Fruit fly (Drosophila melanogaster) whole organism, embryonic: ENCODE data around the gene CG13623.

Experiments
- ATbp ChIP-seq: fragments of 200-800 bp; sonication (Bioruptor generic); optimal IDR thresholded peaks from 2 replicates; lab custom pipeline; 2017; ENCODE audit warnings: missing biosample characterization, mild to moderate bottlenecking, missing genetic modification characterization, missing genetic modification reagents
- Abd-B ChIP-seq: fragments of 200-800 bp; sonication (Bioruptor generic); optimal IDR thresholded peaks from 2 replicates; lab custom pipeline; 2018; ENCODE audit warnings: missing biosample characterization, mild to moderate bottlenecking, missing genetic modification characterization, moderate library complexity
- B-H2 ChIP-seq: fragments of 200-800 bp; sonication (Bioruptor generic); optimal IDR thresholded peaks from 2 replicates; lab custom pipeline; 2018; ENCODE audit warnings: missing biosample characterization, mild to moderate bottlenecking, missing genetic modification characterization
- Bdp1 ChIP-seq: fragments of 200-800 bp; sonication (Bioruptor generic); optimal IDR thresholded peaks from 3 replicates; lab custom pipeline; 2016; ENCODE audit warnings: missing biosample characterization, missing genetic modification characterization
- BtbVII ChIP-seq: fragments of 200-800 bp; sonication (Bioruptor generic); optimal IDR thresholded peaks from 3 replicates; lab custom pipeline; 2017; ENCODE audit warnings: missing biosample characterization, mild to moderate bottlenecking, missing genetic modification characterization
- CG11093 ChIP-seq: fragments of 200-800 bp; sonication (Bioruptor generic); IDR thresholded peaks from 3 replicates; pipeline ENCODE4 v1.3.6; 2022; ENCODE audit warnings: missing biosample characterization, missing genetic modification characterization
- CG11398 ChIP-seq: fragments of 200-800 bp; sonication (Bioruptor generic); optimal IDR thresholded peaks from 2 replicates; lab custom pipeline; 2016; ENCODE audit warnings: missing biosample characterization, missing genetic modification characterization
- CG13296 ChIP-seq: fragments of 200-800 bp; sonication (Bioruptor generic); optimal IDR thresholded peaks from 3 replicates; lab custom pipeline; 2018; ENCODE audit warnings: missing biosample characterization, mild to moderate bottlenecking, missing genetic modification characterization
- CG14667 ChIP-seq: fragments of 200-800 bp; sonication (Bioruptor generic); IDR thresholded peaks from 2 replicates; pipeline ENCODE4 v1.3.6; 2022; ENCODE audit warnings: missing biosample characterization, missing genetic modification characterization
- CG17829 ChIP-seq: fragments of 200-800 bp; optimal IDR thresholded peaks from 2 replicates; lab custom pipeline; 2019; ENCODE audit warnings: missing biosample characterization, mild to moderate bottlenecking, missing genetic modification characterization, moderate library complexity
- CG2712 ChIP-seq: fragments of 200-800 bp; optimal IDR thresholded peaks from 3 replicates; lab custom pipeline; 2019; ENCODE audit warnings: missing biosample characterization, mild to moderate bottlenecking, missing genetic modification characterization, moderate library complexity
- CG31365 ChIP-seq: fragments of 200-800 bp; sonication (Bioruptor generic); optimal IDR thresholded peaks from 2 replicates; lab custom pipeline; 2018; ENCODE audit warnings: missing biosample characterization, mild to moderate bottlenecking, missing genetic modification characterization
- CG3726 ChIP-seq: fragments of 200-800 bp; sonication (Bioruptor generic); IDR thresholded peaks from 3 replicates; pipeline ENCODE4, ENCODE4 v1.3.6; 2022; ENCODE audit warnings: missing biosample characterization, missing genetic modification characterization
- CG5953 ChIP-seq: fragments of 200-800 bp; sonication (Bioruptor generic); IDR thresholded peaks from 2 replicates; pipeline ENCODE4 v1.3.6; 2022; ENCODE audit warnings: missing biosample characterization, missing genetic modification characterization
- CG7372 ChIP-seq: fragments of 200-800 bp; sonication (Bioruptor generic); IDR thresholded peaks from 2 replicates; pipeline ENCODE4 v1.3.6; 2022; ENCODE audit warnings: missing biosample characterization, missing genetic modification characterization
- CG7928 ChIP-seq: fragments of 200-800 bp; sonication (Bioruptor generic); optimal IDR thresholded peaks from 2 replicates; lab custom pipeline; 2017; ENCODE audit warnings: missing biosample characterization, mild to moderate bottlenecking, missing genetic modification characterization
- CG8281 ChIP-seq: fragments of 200-800 bp; sonication (Bioruptor generic); optimal IDR thresholded peaks from 2 replicates; lab custom pipeline; 2018; ENCODE audit warnings: missing biosample characterization, mild to moderate bottlenecking, missing genetic modification characterization, moderate library complexity
- CG9215 ChIP-seq: fragments of 200-800 bp; sonication (Bioruptor generic); IDR thresholded peaks from 2 replicates; pipeline ENCODE4 v1.3.6; 2022; ENCODE audit warnings: missing biosample characterization, missing genetic modification characterization
- D19B ChIP-seq: fragments of 200-800 bp; sonication (Bioruptor generic); optimal IDR thresholded peaks from 2 replicates; lab custom pipeline; 2017; ENCODE audit warnings: missing biosample characterization, mild to moderate bottlenecking, missing genetic modification characterization
- Gug ChIP-seq: fragments of 200-800 bp; sonication (Bioruptor generic); IDR thresholded peaks from 4 replicates; pipeline ENCODE4 v1.3.6; 2022; ENCODE audit warnings: missing biosample characterization, missing genetic modification characterization
- H15 ChIP-seq: fragments of 200-800 bp; sonication (Bioruptor generic); IDR thresholded peaks from 3 replicates; pipeline ENCODE4 v1.3.6; 2022; ENCODE audit warnings: missing biosample characterization, missing genetic modification characterization
- HLH4C ChIP-seq: fragments of 200-800 bp; sonication (Bioruptor generic); IDR thresholded peaks from 3 replicates; pipeline ENCODE4 v1.3.6; 2022; ENCODE audit warnings: missing biosample characterization, missing genetic modification characterization; ENCODE audit not compliant: partially characterized antibody
- HLH54F ChIP-seq: fragments of 200-800 bp; sonication (Bioruptor generic); optimal IDR thresholded peaks from 3 replicates; lab custom pipeline; 2016; ENCODE audit warnings: missing biosample characterization, missing genetic modification characterization
- HmgD ChIP-seq: fragments of 200-800 bp; sonication (Bioruptor generic); optimal IDR thresholded peaks from 3 replicates; lab custom pipeline; 2016; ENCODE audit warnings: missing biosample characterization, missing genetic modification characterization
- Hmr ChIP-seq: fragments of 200-800 bp; sonication (Bioruptor generic); optimal IDR thresholded peaks from 3 replicates; lab custom pipeline; 2017; ENCODE audit warnings: mild to moderate bottlenecking, missing biosample characterization, missing genetic modification reagents, missing genetic modification characterization
- Sox102F ChIP-seq: fragments of 200-800 bp; sonication (Bioruptor generic); optimal IDR thresholded peaks from 2 replicates; lab custom pipeline; 2018; ENCODE audit warnings: missing biosample characterization, mild to moderate bottlenecking, missing genetic modification characterization, moderate library complexity
- Trl ChIP-seq, 3 experiments: fragments of >200 bp in 2 of 3; fragments of 200-800 bp in 1 of 3; sonication (Bioruptor generic) in 1 of 3; optimal IDR thresholded peaks; 2 replicates in 1 of 3; 3 replicates in 2 of 3; lab custom pipeline; 2016 to 2017; ENCODE audit warnings: missing biosample characterization in 1 of 3, missing genetic modification characterization in 1 of 3
- ash1 ChIP-seq: fragments of 200-800 bp; sonication (Bioruptor generic); optimal IDR thresholded peaks from 2 replicates; lab custom pipeline; 2018; ENCODE audit warnings: missing biosample characterization, mild to moderate bottlenecking, missing genetic modification characterization
- cg ChIP-seq: fragments of 200-800 bp; sonication (Bioruptor generic); optimal IDR thresholded peaks from 3 replicates; lab custom pipeline; 2019; ENCODE audit warnings: missing biosample characterization, mild to moderate bottlenecking, missing genetic modification characterization, moderate library complexity
- chn ChIP-seq: fragments of 200-800 bp; sonication (Bioruptor generic); optimal IDR thresholded peaks from 2 replicates; lab custom pipeline; 2016; ENCODE audit warnings: missing biosample characterization, missing genetic modification characterization
- dan ChIP-seq: fragments of 200-800 bp; sonication (Bioruptor generic); IDR thresholded peaks from 2 replicates; pipeline ENCODE4 v1.3.6; 2022; ENCODE audit warnings: missing biosample characterization, missing genetic modification characterization
- dpn ChIP-seq, 2 experiments: fragments of 200-800 bp; sonication (Bioruptor generic); optimal IDR thresholded peaks; 3 replicates each; lab custom pipeline; 2016; ENCODE audit warnings: missing biosample characterization in 2 of 2, missing genetic modification characterization in 2 of 2
- eve ChIP-seq, 2 experiments: fragments of >200 bp; optimal IDR thresholded peaks; 2 replicates each; lab custom pipeline; 2017; ENCODE audit warnings: missing biosample characterization in 2 of 2, missing genetic modification characterization in 2 of 2
- gce ChIP-seq: fragments of 200-800 bp; sonication (Bioruptor generic); IDR thresholded peaks from 3 replicates; pipeline ENCODE4 v1.3.6; 2022; ENCODE audit warnings: missing biosample characterization, missing genetic modification characterization
- gfzf ChIP-seq: fragments of 200-800 bp; sonication (Bioruptor generic); optimal IDR thresholded peaks from 2 replicates; lab custom pipeline; 2016; ENCODE audit warnings: missing biosample characterization, mild to moderate bottlenecking, missing genetic modification characterization, moderate library complexity
- grn ChIP-seq: fragments of 200-800 bp; sonication (Bioruptor generic); optimal IDR thresholded peaks from 3 replicates; lab custom pipeline; 2017; ENCODE audit warnings: missing biosample characterization, missing genetic modification characterization
- gro ChIP-seq: fragments of 200-800 bp; sonication (Bioruptor generic); optimal IDR thresholded peaks from 2 replicates; lab custom pipeline; 2016; ENCODE audit warnings: missing biosample characterization, missing genetic modification characterization
- nmo ChIP-seq: fragments of 200-800 bp; sonication (Bioruptor generic); optimal IDR thresholded peaks from 2 replicates; lab custom pipeline; 2018; ENCODE audit warnings: missing biosample characterization, mild to moderate bottlenecking, missing genetic modification characterization, moderate library complexity
- nom ChIP-seq: fragments of 200-800 bp; sonication (Bioruptor generic); optimal IDR thresholded peaks from 2 replicates; lab custom pipeline; 2017; ENCODE audit warnings: missing biosample characterization, missing genetic modification characterization, mild to moderate bottlenecking, moderate library complexity, missing genetic modification reagents
- p53 ChIP-seq: fragments of 200-800 bp; sonication (Bioruptor generic); optimal IDR thresholded peaks from 2 replicates; lab custom pipeline; 2016; ENCODE audit warnings: missing biosample characterization, missing genetic modification characterization
- pan ChIP-seq, 4 experiments: fragments of >200 bp in 3 of 4; fragments of 200-800 bp in 1 of 4; sonication (Bioruptor generic) in 1 of 4; optimal IDR thresholded peaks in 3 of 4; IDR thresholded peaks in 1 of 4; 2 replicates each; pipeline versions ENCODE4 v1.3.6 to Lab custom; 2017 to 2022; ENCODE audit warnings: missing biosample characterization in 2 of 4, missing genetic modification characterization in 2 of 4, mixed read lengths in 1 of 4
- pfk ChIP-seq: fragments of 200-800 bp; sonication (Bioruptor generic); optimal IDR thresholded peaks from 2 replicates; lab custom pipeline; 2018; ENCODE audit warnings: missing biosample characterization, mild to moderate bottlenecking, missing genetic modification characterization, moderate library complexity
- pum ChIP-seq: fragments of 200-800 bp; sonication (Bioruptor generic); optimal IDR thresholded peaks from 2 replicates; lab custom pipeline; 2016; ENCODE audit warnings: missing biosample characterization, missing genetic modification characterization
- sd ChIP-seq: fragments of 200-800 bp; sonication (Bioruptor generic); optimal IDR thresholded peaks from 3 replicates; lab custom pipeline; 2018; ENCODE audit warnings: missing biosample characterization, mild to moderate bottlenecking, missing genetic modification characterization, moderate library complexity
- shn ChIP-seq: fragments of 200-800 bp; sonication (Bioruptor generic); optimal IDR thresholded peaks from 3 replicates; lab custom pipeline; 2016; ENCODE audit warnings: missing biosample characterization, missing genetic modification characterization
- sisA ChIP-seq: fragments of 200-800 bp; sonication (Bioruptor generic); IDR thresholded peaks from 2 replicates; pipeline ENCODE4 v1.3.6; 2022; ENCODE audit warnings: missing biosample characterization, missing genetic modification characterization
- slp2 ChIP-seq: fragments of 200-800 bp; sonication (Bioruptor generic); optimal IDR thresholded peaks from 2 replicates; lab custom pipeline; 2016; ENCODE audit warnings: missing biosample characterization, missing genetic modification characterization
- sob ChIP-seq: fragments of 200-800 bp; sonication (Bioruptor generic); IDR thresholded peaks from 2 replicates; pipeline ENCODE4 v1.3.6; 2022; ENCODE audit warnings: missing biosample characterization, missing genetic modification characterization
- trem ChIP-seq: fragments of 200-800 bp; optimal IDR thresholded peaks from 3 replicates; lab custom pipeline; 2019; ENCODE audit warnings: missing biosample characterization, mild to moderate bottlenecking, missing genetic modification characterization, moderate library complexity
- z ChIP-seq: fragments of 200-800 bp; sonication (Bioruptor generic); IDR thresholded peaks from 3 replicates; pipeline ENCODE4 v1.3.6; 2022; ENCODE audit warnings: missing biosample characterization, missing genetic modification characterization

Gene CG13623

dm6 chr3R:24565748-24566239 lies 35.4 kb upstream of the CG13623 start (continued):
- TF ChIP-seq slp2 (GFP tag; lab: Kevin White, UChicago): no peak
- TF ChIP-seq CG17829: peak; percentile 17
- TF ChIP-seq pan (optimal IDR thresholded peaks at IDR 0.05; lab: Kevin White, UChicago): no peak
- peak in 1 of 2 experiments; percentile 39 for TF ChIP-seq pan (GFP tag; optimal IDR thresholded peaks at IDR 0.05 in 1 of 2, IDR thresholded peaks at IDR 0.05 in 1 of 2)
- TF ChIP-seq CG8281 (tag; lab: Kevin White, UChicago): no peak
- TF ChIP-seq dan (GFP tag; lab: Robert Waterston, UW): no peak
- no peak for TF ChIP-seq p53 (GFP tag; lab: Kevin White, UChicago)
- no peak for TF ChIP-seq gfzf (GFP tag; lab: Kevin White, UChicago)
- peak; percentile 93 for TF ChIP-seq sd (tag; lab: Kevin White, UChicago)
- peak in 1 of 2 experiments; percentile 71 for TF ChIP-seq eve (GFP tag; optimal IDR thresholded peaks at IDR 0.05; lab: Kevin White, UChicago)
- peak; percentile 84 for TF ChIP-seq BtbVII
- TF ChIP-seq Trl (optimal IDR thresholded peaks at IDR 0.05; lab: Kevin White, UChicago): peak; percentile 91 to 100
- TF ChIP-seq Trl (GFP tag; optimal IDR thresholded peaks at IDR 0.05; lab: Kevin White, UChicago): peak; percentile 68
- TF ChIP-seq sob (GFP tag; lab: Robert Waterston, UW): 0 out of 2 replicates have a peak, but pooled peaks have one; percentile 60
- TF ChIP-seq CG3726 (GFP tag; lab: Robert Waterston, UW): no peak; the same call in 2 of the 3 replicates
- peak; percentile 49 for TF ChIP-seq grn (GFP tag; lab: Kevin White, UChicago)
- TF ChIP-seq H15: 0 out of 3 replicates have a peak, but pooled peaks have one; percentile 40
- TF ChIP-seq CG5953: peak; percentile 58
- TF ChIP-seq sisA: no peak
- TF ChIP-seq CG2712: peak; percentile 47
- TF ChIP-seq gce (GFP tag; lab: Robert Waterston, UW): peak; percentile 57; the same call in 1 of the 3 replicates
- TF ChIP-seq CG7928 (GFP tag; lab: Kevin White, UChicago): no peak
- TF ChIP-seq z: peak; percentile 51; the same call in 1 of the 3 replicates
- no peak for TF ChIP-seq Abd-B (GFP tag; lab: Kevin White, UChicago)
- no peak for TF ChIP-seq pum (GFP tag; lab: Kevin White, UChicago)
- no peak for TF ChIP-seq chn
- TF ChIP-seq D19B (GFP tag; lab: Kevin White, UChicago): no peak
- TF ChIP-seq CG7372 (GFP tag; lab: Robert Waterston, UW): no peak
- TF ChIP-seq trem: no peak
- TF ChIP-seq cg (GFP tag; lab: Kevin White, UChicago): peak; percentile 78
- no peak for TF ChIP-seq CG14667
- no peak for TF ChIP-seq CG9215 (GFP tag; lab: Robert Waterston, UW)
- TF ChIP-seq ash1 (GFP tag; lab: Kevin White, UChicago): peak; percentile 5
- peak; percentile 58 for TF ChIP-seq CG31365
- TF ChIP-seq Gug (GFP tag; lab: Robert Waterston, UW): no peak
- TF ChIP-seq pfk: peak; percentile 48
- TF ChIP-seq CG11093 (GFP tag; lab: Robert Waterston, UW): no peak
- no peak for TF ChIP-seq Bdp1 (GFP tag; lab: Kevin White, UChicago)
- TF ChIP-seq shn (GFP tag; lab: Kevin White, UChicago): no peak
- peak; percentile 86 for TF ChIP-seq ATbp (GFP tag; lab: Kevin White, UChicago)
- TF ChIP-seq dpn (GFP tag; optimal IDR thresholded peaks at IDR 0.05; lab: Kevin White, UChicago): no peak
- TF ChIP-seq HLH54F (GFP tag; lab: Kevin White, UChicago): no peak
- TF ChIP-seq B-H2 (GFP tag; lab: Kevin White, UChicago): peak; percentile 89
- TF ChIP-seq nom (GFP tag; lab: Kevin White, UChicago): peak; percentile 59
- TF ChIP-seq Sox102F (GFP tag; lab: Kevin White, UChicago): no peak
- no peak for TF ChIP-seq HmgD
- peak; percentile 81 for TF ChIP-seq Hmr (GFP tag; lab: Kevin White, UChicago)
- TF ChIP-seq gro (GFP tag; lab: Kevin White, UChicago): peak; percentile 67
- TF ChIP-seq CG11398 (GFP tag; lab: Kevin White, UChicago): peak; percentile 42
- TF ChIP-seq HLH4C (GFP tag; lab: Robert Waterston, UW): no peak
- peak; percentile 86 for TF ChIP-seq CG13296 (GFP tag; lab: Kevin White, UChicago)
- TF ChIP-seq nmo (GFP tag; lab: Kevin White, UChicago): no peak
